Fruit fly (Drosophila melanogaster): ENCODE data around the gene Cht7.
A peak's percentile ranks its signal among the peaks of the same experiment; 100 is the strongest.

Cht7 gene

DNA sequence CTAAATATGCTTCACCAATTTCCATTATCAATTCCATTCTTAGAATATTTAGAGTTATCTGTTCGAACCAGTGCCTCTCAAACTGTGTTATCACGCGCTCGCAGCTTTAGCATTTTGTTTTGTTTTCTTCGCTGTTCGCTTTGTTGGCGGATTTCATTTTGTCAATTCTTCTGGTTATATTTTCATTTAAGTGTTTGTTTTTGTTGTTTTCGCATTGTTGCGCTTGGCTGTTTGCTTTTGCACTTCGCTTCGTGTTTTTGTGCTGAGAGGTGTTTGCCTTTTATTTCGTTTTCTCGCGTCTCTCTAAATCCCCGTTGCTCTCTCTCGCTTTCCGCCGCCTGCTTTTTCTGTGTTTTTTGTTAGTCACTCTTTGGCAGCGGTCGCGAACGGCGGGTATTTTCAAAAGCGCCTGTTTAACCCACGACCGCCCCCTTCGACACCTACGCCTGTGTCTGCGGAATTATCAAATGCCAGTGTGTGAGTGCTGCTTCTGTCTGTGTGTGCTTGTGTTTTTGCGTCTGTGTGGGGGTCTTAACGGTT lies 29.1 kb downstream of the Cht7 start (continued):
- peak; percentile 90 for TF ChIP-seq abd-A (tag; optimal IDR thresholded peaks at IDR 0.05)
- TF ChIP-seq MBD-R2 (GFP tag; IDR thresholded peaks at IDR 0.05) = no peak
- peak; percentile 37 for TF ChIP-seq kni (GFP tag; optimal IDR thresholded peaks at IDR 0.05)
- TF ChIP-seq CG10366 (GFP tag; IDR thresholded peaks at IDR 0.05) = 0 out of 2 replicates have a peak, but pooled peaks have one; percentile 27
- TF ChIP-seq CG14965 (GFP tag; optimal IDR thresholded peaks at IDR 0.05; ENCODE audit: borderline replicate concordance) = no peak
- TF ChIP-seq psq (GFP tag; optimal IDR thresholded peaks at IDR 0.05) = peak; percentile 63
- TF ChIP-seq Bgb (GFP tag; IDR thresholded peaks at IDR 0.05; ENCODE audit: partially characterized antibody) = peak; percentile 43; the same call in 1 of the 2 replicates
- TF ChIP-seq Hr78 (GFP tag; optimal IDR thresholded peaks at IDR 0.05) = peak in 1 of 2 experiments; percentile 89
- no peak for TF ChIP-seq CG1233 (GFP tag; optimal IDR thresholded peaks at IDR 0.05)
- TF ChIP-seq chn (GFP tag; optimal IDR thresholded peaks at IDR 0.05) = peak; percentile 35
- TF ChIP-seq CG7745 (tag; optimal IDR thresholded peaks at IDR 0.05) = no peak
- TF ChIP-seq onecut (GFP tag; IDR thresholded peaks at IDR 0.05) = peak; percentile 17; the same call in 1 of the 2 replicates
- peak; percentile 58 for TF ChIP-seq CG31365 (tag; optimal IDR thresholded peaks at IDR 0.05)
- no peak for TF ChIP-seq CG33213 (GFP tag; optimal IDR thresholded peaks at IDR 0.05)
- TF ChIP-seq tll (GFP tag; optimal IDR thresholded peaks at IDR 0.05) = no peak
- no peak for TF ChIP-seq H2.0 (GFP tag; IDR thresholded peaks at IDR 0.05)
- TF ChIP-seq disco-r (GFP tag; optimal IDR thresholded peaks at IDR 0.05) = no peak
- TF ChIP-seq Lpt (GFP tag; optimal IDR thresholded peaks at IDR 0.05) = no peak
- no peak for TF ChIP-seq Dip2 (GFP tag; IDR thresholded peaks at IDR 0.05)
- TF ChIP-seq exex (tag; optimal IDR thresholded peaks at IDR 0.05) = peak; percentile 63
- TF ChIP-seq Neu2 (GFP tag; optimal IDR thresholded peaks at IDR 0.05; ENCODE audit: borderline replicate concordance) = no peak
- peak; percentile 35 for TF ChIP-seq NfI (GFP tag; optimal IDR thresholded peaks at IDR 0.05)
- 0 out of 2 replicates have a peak, but pooled peaks have one; percentile 34 for TF ChIP-seq ttk (GFP tag; IDR thresholded peaks at IDR 0.05)
- TF ChIP-seq pzg (GFP tag; optimal IDR thresholded peaks at IDR 0.05) = no peak
- TF ChIP-seq zf30C (GFP tag; optimal IDR thresholded peaks at IDR 0.05) = no peak
- no peak for TF ChIP-seq C15 (GFP tag; IDR thresholded peaks at IDR 0.05)
- peak; percentile 53 for TF ChIP-seq sens (GFP tag)
- TF ChIP-seq slou (GFP tag; optimal IDR thresholded peaks at IDR 0.05) = no peak
- no peak for TF ChIP-seq Hr3 (GFP tag; optimal IDR thresholded peaks at IDR 0.05)
- no peak for TF ChIP-seq phol (tag; optimal IDR thresholded peaks at IDR 0.05)
- TF ChIP-seq CG12299 (tag; optimal IDR thresholded peaks at IDR 0.05) = no peak
- TF ChIP-seq peb (GFP tag; IDR thresholded peaks at IDR 0.05) = no peak
- no peak; the same call in 2 of the 3 replicates for TF ChIP-seq Opbp (GFP tag; IDR thresholded peaks at IDR 0.05; ENCODE audit: partially characterized antibody)
- peak; percentile 98 for TF ChIP-seq chinmo (GFP tag; IDR thresholded peaks at IDR 0.05; ENCODE audit: partially characterized antibody)
- TF ChIP-seq stwl (tag; optimal IDR thresholded peaks at IDR 0.05) = no peak
- peak; percentile 8 for TF ChIP-seq shn (GFP tag; optimal IDR thresholded peaks at IDR 0.05)
- no peak for TF ChIP-seq CG15073 (GFP tag; optimal IDR thresholded peaks at IDR 0.05)
- peak; percentile 22 for TF ChIP-seq ems (GFP tag; optimal IDR thresholded peaks at IDR 0.05)
- peak; percentile 51 for TF ChIP-seq CG11398 (GFP tag; optimal IDR thresholded peaks at IDR 0.05)
- TF ChIP-seq zfh1 (GFP tag; IDR thresholded peaks at IDR 0.05) = 0 out of 3 replicates have a peak, but pooled peaks have one; percentile 10
- TF ChIP-seq HmgD (GFP tag; optimal IDR thresholded peaks at IDR 0.05) = peak; percentile 5
- peak; percentile 10 for TF ChIP-seq kah (GFP tag; optimal IDR thresholded peaks at IDR 0.05)
- no peak for TF ChIP-seq salm (tag; optimal IDR thresholded peaks at IDR 0.05)
- TF ChIP-seq CG9932 (GFP tag; IDR thresholded peaks at IDR 0.05) = peak; percentile 69
- TF ChIP-seq D (optimal IDR thresholded peaks at IDR 0.05) = no peak
- TF ChIP-seq D (GFP tag; optimal IDR thresholded peaks at IDR 0.05) = no peak
- TF ChIP-seq CG31388 (GFP tag; optimal IDR thresholded peaks at IDR 0.05) = no peak
- no peak for TF ChIP-seq CG3838 (GFP tag; optimal IDR thresholded peaks at IDR 0.05)
- TF ChIP-seq odd (GFP tag; optimal IDR thresholded peaks at IDR 0.05) = peak; percentile 15
- no peak for TF ChIP-seq CG18764 (GFP tag; optimal IDR thresholded peaks at IDR 0.05)
- TF ChIP-seq hth (optimal IDR thresholded peaks at IDR 0.05) = no peak

Data from whole organism, embryonic.